Worm (Caenorhabditis elegans) whole organism, midembryonic: ENCODE data around the gene mtcu-2.

Source experiments
- T22C8.4 ChIP-seq: fragments of 200-800 bp; sonication (Bioruptor generic); IDR thresholded peaks from 2 replicates; pipeline ENCODE4 v1.3.6; 2022; ENCODE audit warnings: missing genetic modification characterization, missing compliant biosample characterization
- cog-1 ChIP-seq: sonication (generic microtip); optimal IDR thresholded peaks from 2 replicates; lab custom pipeline; 2016; ENCODE audit warnings: missing genetic modification characterization, missing compliant biosample characterization
- flt-1 ChIP-seq: fragments of 200-800 bp; sonication (Bioruptor generic); IDR thresholded peaks from 2 replicates; pipeline ENCODE4 v1.3.6; 2022; ENCODE audit warnings: missing genetic modification characterization, missing compliant biosample characterization
- klf-2 ChIP-seq: fragments of 200-800 bp; sonication (Bioruptor generic); conservative IDR thresholded peaks from 2 replicates; pipeline ENCODE4 v1.3.6; 2022; ENCODE audit warnings: missing genetic modification reagents, missing genetic modification characterization, missing compliant biosample characterization
- med-1 ChIP-seq: sonication (generic microtip); optimal IDR thresholded peaks from 2 replicates; lab custom pipeline; 2017; ENCODE audit warnings: missing genetic modification characterization, mild to moderate bottlenecking, missing compliant biosample characterization, antibody characterized with exemption, missing genetic modification reagents; ENCODE audit not compliant: insufficient read depth
- ref-1 ChIP-seq: fragments of 200-800 bp; sonication (Bioruptor generic); conservative IDR thresholded peaks from 2 replicates; pipeline ENCODE4 v1.3.6; 2022; ENCODE audit warnings: missing genetic modification reagents, missing genetic modification characterization, missing compliant biosample characterization
- tab-1 ChIP-seq: fragments of 200-800 bp; sonication (Bioruptor generic); IDR thresholded peaks from 2 replicates; pipeline ENCODE4 v1.3.6; 2022; ENCODE audit warnings: missing genetic modification characterization, missing compliant biosample characterization
- ztf-23 ChIP-seq: fragments of 200-800 bp; sonication (Bioruptor generic); IDR thresholded peaks from 2 replicates; pipeline ENCODE4 v1.3.6; 2022; ENCODE audit warnings: missing genetic modification reagents, missing genetic modification characterization, missing compliant biosample characterization
- ztf-29 ChIP-seq: fragments of 200-800 bp; sonication (Bioruptor generic); IDR thresholded peaks from 2 replicates; pipeline ENCODE4 v1.3.6; 2022; ENCODE audit warnings: missing genetic modification reagents, missing genetic modification characterization, missing compliant biosample characterization

mtcu-2 gene

ce11 chrII:10001065-10001464, 31.9 kb downstream of the mtcu-2 start, which contains the start of gene nlt-1:
TSS of gene nlt-1 (minus strand) at chrII:10001142.
- TF ChIP-seq ztf-29 (GFP tag; lab: Robert Waterston, UW), result no peak
- TF ChIP-seq med-1 (GFP tag; lab: Kevin White, UChicago), result no peak
- TF ChIP-seq klf-2 (GFP tag; lab: Robert Waterston, UW), result no peak

- TF ChIP-seq med-1 (GFP tag; lab: Kevin White, UChicago) (no peak), flt-1 (GFP tag; lab: Robert Waterston, UW) (no peak)
Measured at ce11 chrII:9994679-9995078, 38.3 kb downstream of the mtcu-2 start.

ce11 chrII:9992474-9992873, 40.5 kb downstream of the mtcu-2 start:
- TF ChIP-seq T22C8.4 (GFP tag; lab: Robert Waterston, UW) (no peak), cog-1 (tag; lab: Kevin White, UChicago) (no peak), flt-1 (GFP tag; lab: Robert Waterston, UW) (no peak), tab-1 (no peak), klf-2 (GFP tag; lab: Robert Waterston, UW) (no peak), ztf-23 (GFP tag; lab: Robert Waterston, UW) (no peak), ref-1 (GFP tag; lab: Robert Waterston, UW) (no peak), ztf-29 (GFP tag; lab: Robert Waterston, UW) (no peak), med-1 (GFP tag; lab: Kevin White, UChicago) (no peak)

- no peak for TF ChIP-seq tab-1
- TF ChIP-seq ztf-23 (GFP tag; lab: Robert Waterston, UW), result no peak
- no peak for TF ChIP-seq ref-1 (GFP tag; lab: Robert Waterston, UW)
- TF ChIP-seq klf-2 (GFP tag; lab: Robert Waterston, UW), result no peak
- TF ChIP-seq T22C8.4 (GFP tag; lab: Robert Waterston, UW), result no peak
- no peak for TF ChIP-seq med-1 (GFP tag; lab: Kevin White, UChicago)
- TF ChIP-seq flt-1 (GFP tag; lab: Robert Waterston, UW), result no peak
- TF ChIP-seq cog-1 (tag; lab: Kevin White, UChicago), result no peak
- TF ChIP-seq ztf-29 (GFP tag; lab: Robert Waterston, UW), result no peak
Measured at ce11 chrII:9990812-9991211, 42.2 kb downstream of the mtcu-2 start, which contains the start of gene lec-3. TSS of gene lec-3 (plus strand) at chrII:9991112.

- TF ChIP-seq cog-1 (tag; lab: Kevin White, UChicago), result no peak
- TF ChIP-seq tab-1, result no peak
- TF ChIP-seq T22C8.4 (GFP tag; lab: Robert Waterston, UW), result no peak
- no peak for TF ChIP-seq ztf-29 (GFP tag; lab: Robert Waterston, UW)
- TF ChIP-seq ztf-23 (GFP tag; lab: Robert Waterston, UW), result no peak
- TF ChIP-seq ref-1 (GFP tag; lab: Robert Waterston, UW), result no peak
- no peak for TF ChIP-seq flt-1 (GFP tag; lab: Robert Waterston, UW)
- TF ChIP-seq med-1 (GFP tag; lab: Kevin White, UChicago), result no peak
- no peak for TF ChIP-seq klf-2 (GFP tag; lab: Robert Waterston, UW)
Measured at ce11 chrII:9989533-9989932, 43.5 kb downstream of the mtcu-2 start.

- TF ChIP-seq ztf-23 (GFP tag; lab: Robert Waterston, UW) (no peak), cog-1 (tag; lab: Kevin White, UChicago) (no peak), flt-1 (GFP tag; lab: Robert Waterston, UW) (no peak)
Measured at ce11 chrII:9988620-9989019, 44.4 kb downstream of the mtcu-2 start.

- no peak for TF ChIP-seq ztf-29 (GFP tag; lab: Robert Waterston, UW)
- no peak for TF ChIP-seq cog-1 (tag; lab: Kevin White, UChicago)
- TF ChIP-seq ref-1 (GFP tag; lab: Robert Waterston, UW), result no peak
- TF ChIP-seq T22C8.4 (GFP tag; lab: Robert Waterston, UW), result no peak
- TF ChIP-seq ztf-23 (GFP tag; lab: Robert Waterston, UW), result no peak
- TF ChIP-seq flt-1 (GFP tag; lab: Robert Waterston, UW), result no peak
- no peak for TF ChIP-seq tab-1
- no peak for TF ChIP-seq klf-2 (GFP tag; lab: Robert Waterston, UW)
- TF ChIP-seq med-1 (GFP tag; lab: Kevin White, UChicago), result no peak
Measured at ce11 chrII:9986635-9987575, 46.1 kb downstream of the mtcu-2 start.

- TF ChIP-seq tab-1 (no peak), flt-1 (GFP tag; lab: Robert Waterston, UW) (no peak), T22C8.4 (GFP tag; lab: Robert Waterston, UW) (no peak), klf-2 (GFP tag; lab: Robert Waterston, UW) (no peak), ztf-29 (GFP tag; lab: Robert Waterston, UW) (no peak), ref-1 (GFP tag; lab: Robert Waterston, UW) (no peak), med-1 (GFP tag; lab: Kevin White, UChicago) (no peak), cog-1 (tag; lab: Kevin White, UChicago) (no peak), ztf-23 (GFP tag; lab: Robert Waterston, UW) (no peak)
Measured at ce11 chrII:9984866-9985336, 48.1 kb downstream of the mtcu-2 start.

ce11 chrII:9982437-9982836, 50.6 kb downstream of the mtcu-2 start:
- TF ChIP-seq ztf-23 (GFP tag; lab: Robert Waterston, UW) (no peak), ztf-29 (GFP tag; lab: Robert Waterston, UW) (no peak), cog-1 (tag; lab: Kevin White, UChicago) (no peak), flt-1 (GFP tag; lab: Robert Waterston, UW) (no peak), klf-2 (GFP tag; lab: Robert Waterston, UW) (no peak), ref-1 (GFP tag; lab: Robert Waterston, UW) (no peak), tab-1 (no peak), T22C8.4 (GFP tag; lab: Robert Waterston, UW) (no peak), med-1 (GFP tag; lab: Kevin White, UChicago) (no peak)
